Worm (Caenorhabditis elegans) whole organism, L3 larva: ENCODE results near the gene lin-56.

Source experiments
- ama-1 ChIP-seq: fragments of 150-350 bp; optimal IDR thresholded peaks from 2 replicates; lab custom pipeline; 2018
- ceh-16 ChIP-seq: sonication (generic microtip); optimal IDR thresholded peaks from 2 replicates; lab custom pipeline; 2017; ENCODE audit warnings: missing biosample characterization, missing genetic modification characterization
- ceh-28 ChIP-seq: fragments of 150-350 bp; optimal IDR thresholded peaks from 2 replicates; lab custom pipeline; 2014; ENCODE audit warnings: missing biosample characterization, missing genetic modification reagents, missing genetic modification characterization
- daf-12 ChIP-seq: fragments of 150-350 bp; optimal IDR thresholded peaks from 2 replicates; lab custom pipeline; 2014; ENCODE audit warnings: missing biosample characterization, missing genetic modification reagents, missing genetic modification characterization
- egl-5 ChIP-seq: fragments of 150-350 bp; optimal IDR thresholded peaks from 2 replicates; lab custom pipeline; 2017; ENCODE audit warnings: missing biosample characterization, missing genetic modification reagents, missing genetic modification characterization, inconsistent platforms
- elt-1 ChIP-seq: fragments of 150-350 bp; optimal IDR thresholded peaks from 2 replicates; lab custom pipeline; 2014; ENCODE audit warnings: missing biosample characterization, missing genetic modification characterization
- elt-2 ChIP-seq: sonication (generic microtip); optimal IDR thresholded peaks from 2 replicates; lab custom pipeline; 2016; ENCODE audit warnings: missing genetic modification reagents, mild to moderate bottlenecking, missing genetic modification characterization, missing compliant biosample characterization
- elt-3 ChIP-seq, 3 experiments: fragments of 150-350 bp in 1 of 3; sonication (generic microtip) in 2 of 3; optimal IDR thresholded peaks; 2 replicates in 2 of 3; 4 replicates in 1 of 3; lab custom pipeline; 2014 to 2017; ENCODE audit warnings: missing biosample characterization in 3 of 3, missing genetic modification characterization in 3 of 3
- eor-1 ChIP-seq, 2 experiments: fragments of 150-350 bp; optimal IDR thresholded peaks; 2 replicates each; lab custom pipeline; 2014 to 2018; ENCODE audit warnings: missing biosample characterization in 2 of 2, missing genetic modification characterization in 2 of 2
- fkh-10 ChIP-seq: sonication (generic microtip); optimal IDR thresholded peaks from 2 replicates; lab custom pipeline; 2017; ENCODE audit warnings: missing biosample characterization, missing genetic modification reagents, missing genetic modification characterization
- fos-1 ChIP-seq: fragments of 150-350 bp; optimal IDR thresholded peaks from 2 replicates; lab custom pipeline; 2014; ENCODE audit warnings: missing biosample characterization, missing genetic modification characterization
- hmg-11 ChIP-seq: sonication (generic microtip); optimal IDR thresholded peaks from 2 replicates; lab custom pipeline; 2016; ENCODE audit warnings: missing genetic modification characterization, missing compliant biosample characterization
- jun-1 ChIP-seq: fragments of 150-350 bp; optimal IDR thresholded peaks from 2 replicates; lab custom pipeline; 2014; ENCODE audit warnings: missing biosample characterization, missing genetic modification reagents, missing genetic modification characterization
- lin-15B ChIP-seq: fragments of 150-350 bp; optimal IDR thresholded peaks from 2 replicates; lab custom pipeline; 2014; ENCODE audit warnings: missing biosample characterization, missing genetic modification characterization
- lsy-12 ChIP-seq: sonication (generic microtip); optimal IDR thresholded peaks from 2 replicates; lab custom pipeline; 2016; ENCODE audit warnings: mild to moderate bottlenecking, missing genetic modification characterization, missing compliant biosample characterization
- mdl-1 ChIP-seq: fragments of 150-350 bp; optimal IDR thresholded peaks from 2 replicates; lab custom pipeline; 2014; ENCODE audit warnings: missing biosample characterization, missing genetic modification characterization
- nfya-1 ChIP-seq: sonication (generic microtip); optimal IDR thresholded peaks from 2 replicates; lab custom pipeline; 2017; ENCODE audit warnings: missing genetic modification characterization, mild to moderate bottlenecking, missing compliant biosample characterization, antibody characterized with exemption, moderate library complexity; ENCODE audit not compliant: insufficient read depth
- nhr-11 ChIP-seq: fragments of 150-350 bp; optimal IDR thresholded peaks from 2 replicates; lab custom pipeline; 2014; ENCODE audit warnings: missing biosample characterization, missing genetic modification characterization
- nhr-12 ChIP-seq: fragments of 150-350 bp; optimal IDR thresholded peaks from 2 replicates; lab custom pipeline; 2014; ENCODE audit warnings: missing biosample characterization, missing genetic modification characterization
- nhr-23 ChIP-seq: fragments of 150-350 bp; optimal IDR thresholded peaks from 2 replicates; lab custom pipeline; 2014; ENCODE audit warnings: missing biosample characterization, missing genetic modification reagents, missing genetic modification characterization
- nhr-25 ChIP-seq: sonication (generic microtip); optimal IDR thresholded peaks from 2 replicates; lab custom pipeline; 2017; ENCODE audit warnings: missing biosample characterization, missing genetic modification characterization
- nhr-43 ChIP-seq: sonication (generic microtip); optimal IDR thresholded peaks from 2 replicates; lab custom pipeline; 2016; ENCODE audit warnings: mild to moderate bottlenecking, missing genetic modification characterization, missing compliant biosample characterization; ENCODE audit not compliant: poor library complexity, severe bottlenecking
- nhr-76 ChIP-seq: fragments of 150-350 bp; sonication (generic microtip); optimal IDR thresholded peaks from 5 replicates; lab custom pipeline; 2014; ENCODE audit warnings: missing biosample characterization, missing genetic modification characterization
- nhr-77 ChIP-seq: fragments of 150-350 bp; optimal IDR thresholded peaks from 2 replicates; lab custom pipeline; 2014; ENCODE audit warnings: missing biosample characterization, missing genetic modification characterization
- pha-4 ChIP-seq: fragments of 150-350 bp; optimal IDR thresholded peaks from 2 replicates; lab custom pipeline; 2014; ENCODE audit warnings: missing biosample characterization, missing genetic modification reagents, missing genetic modification characterization
- pqm-1 ChIP-seq: fragments of 150-350 bp; optimal IDR thresholded peaks from 2 replicates; lab custom pipeline; 2017; ENCODE audit warnings: missing biosample characterization, missing genetic modification characterization, inconsistent platforms
- skn-1 ChIP-seq: fragments of 150-350 bp; optimal IDR thresholded peaks from 2 replicates; lab custom pipeline; 2014; ENCODE audit warnings: missing biosample characterization, missing genetic modification characterization
- snpc-4 ChIP-seq: fragments of 150-350 bp; optimal IDR thresholded peaks from 2 replicates; lab custom pipeline; 2014; ENCODE audit warnings: missing biosample characterization, missing genetic modification characterization
- unc-39 ChIP-seq: sonication (generic microtip); optimal IDR thresholded peaks from 4 replicates; lab custom pipeline; 2017; ENCODE audit warnings: missing biosample characterization, missing genetic modification characterization
- zag-1 ChIP-seq: fragments of 150-350 bp; optimal IDR thresholded peaks from 2 replicates; lab custom pipeline; 2014; ENCODE audit warnings: missing biosample characterization, missing genetic modification characterization

Gene lin-56

ce11 chrII:10445738-10446137 lies 4.1 kb upstream of the lin-56 start (continued):
- no peak for TF ChIP-seq nhr-23
- no peak for TF ChIP-seq ceh-16 (tag; lab: Kevin White, UChicago)
- TF ChIP-seq nhr-25 (tag; lab: Kevin White, UChicago) = peak; percentile 27
- TF ChIP-seq nhr-77 = no peak
- TF ChIP-seq snpc-4 (tag; lab: Kevin White, UChicago) = no peak
- TF ChIP-seq nhr-76 = no peak

DNA sequence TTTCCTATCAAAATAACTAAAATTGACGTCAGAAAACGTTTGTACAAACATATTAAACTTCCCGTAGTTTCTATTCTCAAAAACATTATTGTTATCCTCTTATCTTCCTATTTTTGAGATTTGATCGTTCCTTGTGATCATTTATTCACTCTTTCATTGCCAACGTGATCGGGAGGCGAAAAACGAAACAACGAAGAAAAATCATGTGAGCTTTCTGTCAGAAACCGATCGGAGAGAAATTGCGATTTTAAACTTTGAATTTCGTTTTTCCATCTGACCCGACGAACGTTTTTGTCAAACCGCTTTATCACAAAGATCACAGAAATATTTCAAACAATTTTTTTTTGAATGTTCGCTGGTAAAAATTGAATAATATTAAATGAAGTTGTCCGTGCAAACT lies 3.5 kb upstream of the lin-56 start:
- TF ChIP-seq jun-1 (tag; lab: Kevin White, UChicago) = peak; percentile 43
- no peak for TF ChIP-seq fkh-10 (GFP tag; lab: Kevin White, UChicago)
- no peak for TF ChIP-seq lin-15B (tag; lab: Kevin White, UChicago)
- no peak for TF ChIP-seq skn-1 (tag; lab: Kevin White, UChicago)
- no peak for TF ChIP-seq eor-1 (tag; optimal IDR thresholded peaks at IDR 0.05; lab: Kevin White, UChicago)
- peak; percentile 10 for TF ChIP-seq nhr-43 (tag; lab: Kevin White, UChicago)
- peak; percentile 8 for TF ChIP-seq pha-4
- peak; percentile 48 for TF ChIP-seq elt-1 (tag; lab: Kevin White, UChicago)
- no peak for TF ChIP-seq unc-39 (tag; lab: Kevin White, UChicago)
- no peak for TF ChIP-seq daf-12 (tag; lab: Kevin White, UChicago)
- peak; percentile 26 for TF ChIP-seq nhr-23
- TF ChIP-seq zag-1 = no peak
- no peak for TF ChIP-seq ceh-28 (tag; lab: Kevin White, UChicago)
- TF ChIP-seq nhr-11 (tag; lab: Kevin White, UChicago) = no peak
- TF ChIP-seq pqm-1 (tag; lab: Kevin White, UChicago) = peak; percentile 58
- TF ChIP-seq nfya-1 (tag; lab: Kevin White, UChicago) = peak; percentile 15
- peak; percentile 12 for TF ChIP-seq snpc-4 (tag; lab: Kevin White, UChicago)
- peak; percentile 68 for TF ChIP-seq elt-2 (tag; lab: Kevin White, UChicago)
- TF ChIP-seq egl-5 (tag; lab: Kevin White, UChicago) = no peak

- TF ChIP-seq elt-2 (tag; lab: Kevin White, UChicago) = no peak
- no peak for TF ChIP-seq daf-12 (tag; lab: Kevin White, UChicago)
- TF ChIP-seq snpc-4 (tag; lab: Kevin White, UChicago) = no peak
- TF ChIP-seq nhr-43 (tag; lab: Kevin White, UChicago) = no peak
- no peak for TF ChIP-seq nhr-12 (tag; lab: Kevin White, UChicago)
- peak; percentile 75 for TF ChIP-seq pha-4
- TF ChIP-seq fkh-10 (GFP tag; lab: Kevin White, UChicago) = no peak
These were observed 3.0 kb upstream of the lin-56 start for ce11 chrII:10446814-10447213.

DNA sequence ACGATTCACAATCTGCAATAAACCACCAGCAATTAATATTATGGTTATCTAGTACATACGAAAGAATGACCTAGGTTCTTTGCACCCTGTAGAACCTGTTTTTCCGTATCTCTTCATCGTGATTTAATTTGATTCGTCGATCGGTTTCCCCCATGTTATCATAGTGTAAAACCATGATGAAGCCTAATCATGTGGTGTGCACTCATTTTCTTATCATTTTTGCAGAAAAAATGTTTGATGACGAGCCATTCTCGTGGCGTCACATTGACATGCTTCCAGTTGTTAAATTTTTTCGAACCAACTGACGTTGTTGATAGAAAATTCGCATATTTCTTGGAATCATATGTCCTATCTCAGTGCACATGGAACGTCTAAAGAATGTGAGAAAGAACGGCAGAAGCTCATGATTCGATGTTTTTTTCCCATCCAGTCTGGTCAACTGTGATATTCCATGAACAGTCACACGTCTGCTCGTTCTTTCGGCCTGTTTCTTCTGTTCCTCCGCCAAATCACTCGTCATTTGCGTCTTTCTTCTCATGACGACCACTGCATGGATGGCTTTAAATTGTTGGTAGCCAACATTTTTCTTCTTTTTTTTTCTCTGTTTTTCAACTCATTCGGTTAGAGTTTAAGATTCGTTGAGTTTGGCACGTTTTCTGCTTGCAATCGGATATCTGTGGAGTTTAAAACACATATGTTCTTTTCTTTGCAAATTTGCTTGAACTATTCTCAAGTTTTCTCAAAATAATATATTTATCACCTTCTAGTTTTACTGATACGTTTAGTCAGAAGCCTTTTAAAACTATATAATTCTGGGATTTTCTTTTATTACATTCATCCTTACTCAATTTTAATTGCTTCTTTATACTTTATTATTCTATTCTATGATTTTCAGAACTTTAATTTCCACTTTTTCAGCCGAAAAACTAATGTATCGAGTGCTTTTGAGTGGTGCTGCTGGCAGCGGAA lies 2.2 kb upstream of the lin-56 start, which contains the start of gene ZK673.2:
Gene ZK673.2 (plus strand): TSS at position 919 of the 969 bp plus-strand sequence.
- TF ChIP-seq elt-1 (tag; lab: Kevin White, UChicago) (peak; percentile 27), elt-3 (tag; optimal IDR thresholded peaks at IDR 0.05; lab: Kevin White, UChicago) (peak; percentile 19 to 56 (median 50)), hmg-11 (no peak), mdl-1 (tag; lab: Kevin White, UChicago) (peak; percentile 39), pha-4 (peak; percentile 40), eor-1 (tag; optimal IDR thresholded peaks at IDR 0.05; lab: Kevin White, UChicago) (no peak), nfya-1 (tag; lab: Kevin White, UChicago) (peak; percentile 28), fos-1 (tag; lab: Kevin White, UChicago) (no peak), zag-1 (no peak), nhr-11 (tag; lab: Kevin White, UChicago) (peak; percentile 10), pqm-1 (tag; lab: Kevin White, UChicago) (peak; percentile 95), lsy-12 (tag; lab: Kevin White, UChicago) (peak; percentile 18), nhr-23 (peak; percentile 54), daf-12 (tag; lab: Kevin White, UChicago) (no peak), nhr-25 (tag; lab: Kevin White, UChicago) (peak; percentile 75), elt-2 (tag; lab: Kevin White, UChicago) (peak; percentile 95), nhr-43 (tag; lab: Kevin White, UChicago) (peak; percentile 71), ama-1 (lab: Kevin White, UChicago) (peak; percentile 91), jun-1 (tag; lab: Kevin White, UChicago) (peak; percentile 29)
